Worm (Caenorhabditis elegans): ENCODE measurements around the gene C29E4.9.

Gene C29E4.9

ce11 chrIII:7928549-7929129 is 28.2 kb downstream of the C29E4.9 start, which contains the start of the genes C29E4.13 and npp-15:
Gene C29E4.13, minus strand, starts transcription at chrIII:7928717.
Gene npp-15, plus strand, starts transcription at chrIII:7929043.
- TF ChIP-seq lsy-2 (tag; optimal IDR thresholded peaks at IDR 0.05) (peak; percentile 64 to 74), irx-1 (tag; optimal IDR thresholded peaks at IDR 0.05) (no peak), lin-39 (tag; optimal IDR thresholded peaks at IDR 0.05) (peak; percentile 29), nhr-90 (tag; optimal IDR thresholded peaks at IDR 0.05; ENCODE audit: poor library complexity) (peak; percentile 27), pag-3 (tag; optimal IDR thresholded peaks at IDR 0.05; ENCODE audit: borderline replicate concordance, insufficient read depth) (no peak), swsn-7 (tag; optimal IDR thresholded peaks at IDR 0.05) (peak; percentile 34), C16A3.4 (tag; optimal IDR thresholded peaks at IDR 0.05) (peak; percentile 55), ama-1 (optimal IDR thresholded peaks at IDR 0.05) (no peak), efl-1 (optimal IDR thresholded peaks at IDR 0.05) (peak; percentile 64 to 81), efl-1 (GFP tag; optimal IDR thresholded peaks at IDR 0.05 in 1 of 2) (peak; percentile 83 to 98), unc-130 (tag; optimal IDR thresholded peaks at IDR 0.05) (no peak), lin-15B (tag; optimal IDR thresholded peaks at IDR 0.05) (peak; percentile 18), aha-1 (tag; optimal IDR thresholded peaks at IDR 0.05) (no peak), sup-37 (GFP tag; optimal IDR thresholded peaks at IDR 0.05) (no peak), rnt-1 (tag; optimal IDR thresholded peaks at IDR 0.05) (peak; percentile 64), ceh-88 (GFP tag; IDR thresholded peaks at IDR 0.05) (no peak), mep-1 (tag; optimal IDR thresholded peaks at IDR 0.05) (peak; percentile 70), mab-9 (GFP tag; IDR thresholded peaks at IDR 0.05) (no peak), lin-35 (GFP tag; optimal IDR thresholded peaks at IDR 0.05) (peak; percentile 74 to 87), nhr-11 (tag; optimal IDR thresholded peaks at IDR 0.05) (no peak), dpl-1 (GFP tag; optimal IDR thresholded peaks at IDR 0.05) (peak; percentile 56 to 87 (median 83)), hlh-17 (GFP tag; optimal IDR thresholded peaks at IDR 0.05; ENCODE audit: borderline replicate concordance) (no peak), sptf-1 (tag; optimal IDR thresholded peaks at IDR 0.05) (no peak), unc-86 (tag; optimal IDR thresholded peaks at IDR 0.05) (peak; percentile 15), hpl-2 (GFP tag; optimal IDR thresholded peaks at IDR 0.05) (no peak), nhr-71 (tag; optimal IDR thresholded peaks at IDR 0.05) (peak; percentile 53), ztf-4 (tag; optimal IDR thresholded peaks at IDR 0.05) (no peak), unc-30 (tag; optimal IDR thresholded peaks at IDR 0.05) (no peak), nhr-12 (tag; optimal IDR thresholded peaks at IDR 0.05) (no peak), hlh-4 (tag; optimal IDR thresholded peaks at IDR 0.05) (no peak), aly-2 (tag; optimal IDR thresholded peaks at IDR 0.05) (no peak), F16B12.6 (tag; optimal IDR thresholded peaks at IDR 0.05) (peak; percentile 44), jun-1 (tag; optimal IDR thresholded peaks at IDR 0.05) (no peak), snu-23 (GFP tag; optimal IDR thresholded peaks at IDR 0.05) (peak; percentile 63), nhr-20 (tag; optimal IDR thresholded peaks at IDR 0.05) (peak; percentile 51), vab-15 (tag; optimal IDR thresholded peaks at IDR 0.05) (no peak), fos-1 (tag; optimal IDR thresholded peaks at IDR 0.05) (no peak), nhr-28 (tag; optimal IDR thresholded peaks at IDR 0.05) (no peak), nhr-84 (tag; optimal IDR thresholded peaks at IDR 0.05) (no peak), lin-13 (GFP tag; optimal IDR thresholded peaks at IDR 0.05) (no peak), zag-1 (tag; optimal IDR thresholded peaks at IDR 0.05) (no peak), fkh-10 (GFP tag; optimal IDR thresholded peaks at IDR 0.05) (no peak), egl-27 (tag; optimal IDR thresholded peaks at IDR 0.05) (no peak), nhr-47 (tag; optimal IDR thresholded peaks at IDR 0.05) (no peak), ceh-63 (GFP tag; optimal IDR thresholded peaks at IDR 0.05) (no peak), isw-1 (GFP tag; IDR thresholded peaks at IDR 0.05) (no peak), elt-2 (tag; optimal IDR thresholded peaks at IDR 0.05) (no peak), ceh-82 (tag; optimal IDR thresholded peaks at IDR 0.05) (peak in 1 of 3 experiments; percentile 35), dsc-1 (tag; optimal IDR thresholded peaks at IDR 0.05) (no peak), elt-3 (tag; optimal IDR thresholded peaks at IDR 0.05) (no peak), nhr-76 (tag; optimal IDR thresholded peaks at IDR 0.05) (no peak), nhr-237 (tag; optimal IDR thresholded peaks at IDR 0.05) (no peak), nhr-85 (tag) (no peak), lin-14 (GFP tag; optimal IDR thresholded peaks at IDR 0.05) (no peak)
